Worm (Caenorhabditis elegans) whole organism, L4 larva: ENCODE data around the gene R05F9.11.

Experiments
- ZK546.5 ChIP-seq, 2 experiments: sonication (generic microtip); optimal IDR thresholded peaks; 2 replicates each; lab custom pipeline; 2017; ENCODE audit warnings: missing biosample characterization in 2 of 2, missing genetic modification characterization in 2 of 2
- daf-12 ChIP-seq: fragments of 150-350 bp; optimal IDR thresholded peaks from 2 replicates; lab custom pipeline; 2014; ENCODE audit warnings: missing biosample characterization, missing genetic modification reagents, missing genetic modification characterization
- dpl-1 ChIP-seq: fragments of 150-350 bp; optimal IDR thresholded peaks from 2 replicates; lab custom pipeline; 2014; ENCODE audit warnings: missing biosample characterization, missing genetic modification reagents, missing genetic modification characterization
- egl-27 ChIP-seq: sonication (generic microtip); optimal IDR thresholded peaks from 3 replicates; lab custom pipeline; 2017; ENCODE audit warnings: missing biosample characterization, missing genetic modification reagents, missing genetic modification characterization
- nhr-25 ChIP-seq: sonication (generic microtip); optimal IDR thresholded peaks from 2 replicates; lab custom pipeline; 2017; ENCODE audit warnings: missing genetic modification characterization, mild to moderate bottlenecking, missing compliant biosample characterization, antibody characterized with exemption, moderate library complexity, borderline replicate concordance; ENCODE audit not compliant: insufficient read depth
- nhr-76 ChIP-seq: fragments of 150-350 bp; optimal IDR thresholded peaks from 2 replicates; lab custom pipeline; 2014; ENCODE audit warnings: missing biosample characterization, missing genetic modification characterization
- pha-4 ChIP-seq, 2 experiments: fragments of 150-350 bp in 1 of 2; fragments of 200-800 bp in 1 of 2; sonication (Bioruptor generic) in 1 of 2; IDR thresholded peaks in 1 of 2; optimal IDR thresholded peaks in 1 of 2; 2 replicates each; pipeline versions ENCODE4 v1.3.6 to Lab custom; 2014 to 2022; ENCODE audit warnings: missing genetic modification characterization in 2 of 2, missing genetic modification reagents in 2 of 2, missing biosample characterization in 1 of 2, missing compliant biosample characterization in 1 of 2
- snpc-4 ChIP-seq: fragments of 150-350 bp; optimal IDR thresholded peaks from 2 replicates; lab custom pipeline; 2014; ENCODE audit warnings: missing biosample characterization, missing genetic modification characterization
- zfp-3 ChIP-seq: fragments of 200-800 bp; sonication (Bioruptor generic); conservative IDR thresholded peaks from 2 replicates; pipeline ENCODE4 v1.3.6; 2022; ENCODE audit warnings: missing genetic modification reagents, missing genetic modification characterization, missing compliant biosample characterization

- no peak for TF ChIP-seq snpc-4 (tag; lab: Kevin White, UChicago)
- TF ChIP-seq zfp-3 (GFP tag; lab: Robert Waterston, UW) = no peak
- no peak for TF ChIP-seq pha-4 (GFP tag; IDR thresholded peaks at IDR 0.05; lab: Robert Waterston, UW)
- no peak for TF ChIP-seq pha-4 (tag; optimal IDR thresholded peaks at IDR 0.05; lab: Kevin White, UChicago)
- TF ChIP-seq dpl-1 (GFP tag; lab: Kevin White, UChicago) = no peak
- no peak for TF ChIP-seq ZK546.5 (tag; optimal IDR thresholded peaks at IDR 0.05; lab: Kevin White, UChicago)
- TF ChIP-seq nhr-25 (tag; lab: Kevin White, UChicago) = no peak
- no peak for TF ChIP-seq nhr-76 (tag; lab: Kevin White, UChicago)
- TF ChIP-seq egl-27 = no peak
- no peak for TF ChIP-seq daf-12
These were observed 6.6 kb upstream of the R05F9.11 start for ce11 chrII:4920608-4921007.
